Fruit fly (Drosophila melanogaster) whole organism, embryonic: Measurements from ENCODE around the gene Hydr2.

Source experiments
- BtbVII ChIP-seq: fragments of 200-800 bp; sonication (Bioruptor generic); optimal IDR thresholded peaks from 3 replicates; lab custom pipeline; 2017; ENCODE audit warnings: missing biosample characterization, mild to moderate bottlenecking, missing genetic modification characterization
- CG10267 ChIP-seq: fragments of 200-800 bp; sonication (Bioruptor generic); optimal IDR thresholded peaks from 2 replicates; lab custom pipeline; 2018; ENCODE audit warnings: missing biosample characterization, mild to moderate bottlenecking, missing genetic modification characterization, moderate library complexity
- CG10274 ChIP-seq: fragments of 200-800 bp; sonication (Bioruptor generic); optimal IDR thresholded peaks from 3 replicates; lab custom pipeline; 2017; ENCODE audit warnings: missing biosample characterization, mild to moderate bottlenecking, missing genetic modification characterization
- CG12071 ChIP-seq: fragments of 200-800 bp; sonication (Bioruptor generic); optimal IDR thresholded peaks from 3 replicates; lab custom pipeline; 2018; ENCODE audit warnings: missing biosample characterization, mild to moderate bottlenecking, missing genetic modification characterization
- CG15269 ChIP-seq: fragments of 200-800 bp; sonication (Bioruptor generic); optimal IDR thresholded peaks from 2 replicates; lab custom pipeline; 2018; ENCODE audit warnings: missing biosample characterization, mild to moderate bottlenecking, missing genetic modification characterization, moderate library complexity
- CG15696 ChIP-seq: fragments of 200-800 bp; sonication (Bioruptor generic); optimal IDR thresholded peaks from 2 replicates; lab custom pipeline; 2019; ENCODE audit warnings: missing biosample characterization, mild to moderate bottlenecking, missing genetic modification characterization, moderate library complexity
- CG16815 ChIP-seq: fragments of 200-800 bp; sonication (Bioruptor generic); optimal IDR thresholded peaks from 3 replicates; lab custom pipeline; 2017; ENCODE audit warnings: missing biosample characterization, mild to moderate bottlenecking, missing genetic modification characterization
- CG2712 ChIP-seq: fragments of 200-800 bp; optimal IDR thresholded peaks from 3 replicates; lab custom pipeline; 2019; ENCODE audit warnings: missing biosample characterization, mild to moderate bottlenecking, missing genetic modification characterization, moderate library complexity
- CG2889 ChIP-seq: fragments of 200-800 bp; sonication (Bioruptor generic); IDR thresholded peaks from 3 replicates; pipeline ENCODE4 v1.3.6; 2022; ENCODE audit warnings: missing biosample characterization, missing genetic modification characterization
- CG32532 ChIP-seq: fragments of 200-800 bp; sonication (Bioruptor generic); IDR thresholded peaks from 2 replicates; pipeline ENCODE4 v1.3.6; 2022; ENCODE audit warnings: missing biosample characterization, missing genetic modification characterization
- CG32767 ChIP-seq: fragments of 200-800 bp; sonication (Bioruptor generic); IDR thresholded peaks from 2 replicates; pipeline ENCODE4 v1.3.6; 2022; ENCODE audit warnings: missing biosample characterization, missing genetic modification characterization
- CG3847 ChIP-seq: fragments of 200-800 bp; sonication (Bioruptor generic); IDR thresholded peaks from 2 replicates; pipeline ENCODE4 v1.3.6; 2022; ENCODE audit warnings: missing biosample characterization, missing genetic modification characterization
- CG4328 ChIP-seq: fragments of 200-800 bp; sonication (Bioruptor generic); optimal IDR thresholded peaks from 3 replicates; lab custom pipeline; 2017; ENCODE audit warnings: missing biosample characterization, missing genetic modification reagents, missing genetic modification characterization
- CG4424 ChIP-seq: fragments of 200-800 bp; sonication (Bioruptor generic); optimal IDR thresholded peaks from 3 replicates; lab custom pipeline; 2016; ENCODE audit warnings: missing biosample characterization, missing genetic modification characterization
- CG6254 ChIP-seq: fragments of 200-800 bp; sonication (Bioruptor generic); optimal IDR thresholded peaks from 3 replicates; lab custom pipeline; 2017; ENCODE audit warnings: mild to moderate bottlenecking, missing biosample characterization, missing genetic modification reagents, missing genetic modification characterization
- CG7357 ChIP-seq: fragments of 200-800 bp; sonication (Bioruptor generic); IDR thresholded peaks from 3 replicates; pipeline ENCODE4 v1.3.6; 2022; ENCODE audit warnings: missing biosample characterization, missing genetic modification characterization
- CG7928 ChIP-seq: fragments of 200-800 bp; sonication (Bioruptor generic); optimal IDR thresholded peaks from 2 replicates; lab custom pipeline; 2017; ENCODE audit warnings: missing biosample characterization, mild to moderate bottlenecking, missing genetic modification characterization
- CG8944 ChIP-seq: fragments of 200-800 bp; sonication (Bioruptor generic); optimal IDR thresholded peaks from 3 replicates; lab custom pipeline; 2016; ENCODE audit warnings: missing biosample characterization, missing genetic modification characterization
- CHES-1-like ChIP-seq: fragments of 200-800 bp; sonication (Bioruptor generic); optimal IDR thresholded peaks from 2 replicates; lab custom pipeline; 2016; ENCODE audit warnings: missing biosample characterization, missing genetic modification characterization
- Chrac-16 ChIP-seq: fragments of 200-800 bp; sonication (Bioruptor generic); optimal IDR thresholded peaks from 3 replicates; lab custom pipeline; 2016; ENCODE audit warnings: missing biosample characterization, missing genetic modification characterization
- CkIIα-i1 ChIP-seq: fragments of 200-800 bp; sonication (Bioruptor generic); IDR thresholded peaks from 2 replicates; pipeline ENCODE4 v1.3.6; 2022; ENCODE audit warnings: missing biosample characterization, missing genetic modification characterization
- CrebB ChIP-seq: fragments of 200-800 bp; sonication (Bioruptor generic); optimal IDR thresholded peaks from 3 replicates; lab custom pipeline; 2018; ENCODE audit warnings: missing biosample characterization, mild to moderate bottlenecking, missing genetic modification characterization
- D19B ChIP-seq: fragments of 200-800 bp; sonication (Bioruptor generic); optimal IDR thresholded peaks from 2 replicates; lab custom pipeline; 2017; ENCODE audit warnings: missing biosample characterization, mild to moderate bottlenecking, missing genetic modification characterization
- Dip3 ChIP-seq: fragments of 200-800 bp; sonication (Bioruptor generic); optimal IDR thresholded peaks from 3 replicates; lab custom pipeline; 2016; ENCODE audit warnings: missing biosample characterization, missing genetic modification characterization
- Dref ChIP-seq: fragments of 200-800 bp; sonication (Bioruptor generic); IDR thresholded peaks from 2 replicates; pipeline ENCODE4 v1.3.6; 2022; ENCODE audit warnings: missing biosample characterization, missing genetic modification characterization
- Lpt ChIP-seq: fragments of >200 bp; optimal IDR thresholded peaks from 2 replicates; lab custom pipeline; 2018; ENCODE audit warnings: missing biosample characterization, missing genetic modification characterization
- Mad ChIP-seq: fragments of 200-800 bp; sonication (Bioruptor generic); optimal IDR thresholded peaks from 2 replicates; lab custom pipeline; 2016; ENCODE audit warnings: missing biosample characterization, missing genetic modification characterization
- NFAT ChIP-seq: fragments of 200-800 bp; sonication (Bioruptor generic); IDR thresholded peaks from 2 replicates; pipeline ENCODE4 v1.3.6; 2022; ENCODE audit warnings: missing biosample characterization, missing genetic modification characterization
- Neu2 ChIP-seq: fragments of 200-800 bp; sonication (Bioruptor generic); optimal IDR thresholded peaks from 3 replicates; lab custom pipeline; 2016; ENCODE audit warnings: missing biosample characterization, missing genetic modification characterization, borderline replicate concordance
- Nf-YC ChIP-seq: fragments of 200-800 bp; optimal IDR thresholded peaks from 3 replicates; lab custom pipeline; 2019; ENCODE audit warnings: missing biosample characterization, mild to moderate bottlenecking, missing genetic modification characterization, moderate library complexity
- Poxn ChIP-seq: fragments of 200-800 bp; sonication (Bioruptor generic); IDR thresholded peaks from 2 replicates; pipeline ENCODE4 v1.3.6; 2022; ENCODE audit warnings: missing biosample characterization, missing genetic modification characterization
- Sin3A ChIP-seq: fragments of >200 bp; optimal IDR thresholded peaks from 2 replicates; lab custom pipeline; 2018
- Usf ChIP-seq: fragments of 200-800 bp; sonication (Bioruptor generic); optimal IDR thresholded peaks from 2 replicates; lab custom pipeline; 2017; ENCODE audit warnings: missing genotype, missing biosample characterization, missing genetic modification characterization
- az2 ChIP-seq: fragments of 200-800 bp; sonication (Bioruptor generic); optimal IDR thresholded peaks from 3 replicates; lab custom pipeline; 2016; ENCODE audit warnings: missing biosample characterization, missing genetic modification characterization
- br ChIP-seq: fragments of >200 bp; optimal IDR thresholded peaks from 2 replicates; lab custom pipeline; 2017
- btn ChIP-seq: fragments of 200-800 bp; sonication (Bioruptor generic); optimal IDR thresholded peaks from 2 replicates; lab custom pipeline; 2016; ENCODE audit warnings: missing biosample characterization, missing genetic modification characterization
- caup ChIP-seq: fragments of 200-800 bp; sonication (Bioruptor generic); optimal IDR thresholded peaks from 3 replicates; lab custom pipeline; 2017; ENCODE audit warnings: missing biosample characterization, mild to moderate bottlenecking, missing genetic modification characterization, moderate library complexity; ENCODE audit not compliant: severe bottlenecking
- ci ChIP-seq: fragments of 200-800 bp; sonication (Bioruptor generic); IDR thresholded peaks from 3 replicates; pipeline ENCODE4 v1.3.6; 2022; ENCODE audit warnings: missing biosample characterization, missing genetic modification characterization
- fd102C ChIP-seq: fragments of 200-800 bp; sonication (Bioruptor generic); optimal IDR thresholded peaks from 2 replicates; lab custom pipeline; 2018; ENCODE audit warnings: missing biosample characterization, mild to moderate bottlenecking, missing genetic modification characterization, moderate library complexity
- ftz-f1 ChIP-seq: fragments of 200-800 bp; sonication (Bioruptor generic); optimal IDR thresholded peaks from 2 replicates; lab custom pipeline; 2016; ENCODE audit warnings: missing biosample characterization, missing genetic modification characterization
- fu2 ChIP-seq: fragments of 200-800 bp; sonication (Bioruptor generic); optimal IDR thresholded peaks from 2 replicates; lab custom pipeline; 2016; ENCODE audit warnings: missing biosample characterization, missing genetic modification characterization
- gcm ChIP-seq: fragments of 200-800 bp; sonication (Bioruptor generic); optimal IDR thresholded peaks from 2 replicates; lab custom pipeline; 2019; ENCODE audit warnings: missing biosample characterization, mild to moderate bottlenecking, missing genetic modification characterization, moderate library complexity
- gt ChIP-seq: fragments of 200-800 bp; sonication (Bioruptor generic); IDR thresholded peaks from 2 replicates; pipeline ENCODE4 v1.3.6; 2022; ENCODE audit warnings: missing biosample characterization, missing genetic modification characterization
- hbn ChIP-seq: fragments of 200-800 bp; sonication (Bioruptor generic); IDR thresholded peaks from 2 replicates; pipeline ENCODE4 v1.3.6; 2022; ENCODE audit warnings: missing biosample characterization, missing genetic modification characterization; ENCODE audit not compliant: partially characterized antibody
- hth ChIP-seq: fragments of >200 bp; optimal IDR thresholded peaks from 2 replicates; lab custom pipeline; 2017; ENCODE audit warnings: inconsistent platforms
- jigr1 ChIP-seq: fragments of 200-800 bp; sonication (Bioruptor generic); IDR thresholded peaks from 3 replicates; pipeline ENCODE4 v1.3.6; 2022; ENCODE audit warnings: missing biosample characterization, missing genetic modification characterization
- ken ChIP-seq: fragments of 200-800 bp; sonication (Bioruptor generic); IDR thresholded peaks from 3 replicates; pipeline ENCODE4 v1.3.6; 2022; ENCODE audit warnings: missing biosample characterization, missing genetic modification characterization
- pan ChIP-seq, 4 experiments: fragments of >200 bp in 3 of 4; fragments of 200-800 bp in 1 of 4; sonication (Bioruptor generic) in 1 of 4; optimal IDR thresholded peaks in 3 of 4; IDR thresholded peaks in 1 of 4; 2 replicates each; pipeline versions ENCODE4 v1.3.6 to Lab custom; 2017 to 2022; ENCODE audit warnings: missing biosample characterization in 2 of 4, missing genetic modification characterization in 2 of 4, mixed read lengths in 1 of 4
- pho ChIP-seq: fragments of 200-800 bp; sonication (Bioruptor generic); optimal IDR thresholded peaks from 2 replicates; lab custom pipeline; 2016; ENCODE audit warnings: missing biosample characterization, missing genetic modification characterization
- pnt ChIP-seq: fragments of 200-800 bp; sonication (Bioruptor generic); optimal IDR thresholded peaks from 3 replicates; lab custom pipeline; 2016; ENCODE audit warnings: missing biosample characterization, missing genetic modification characterization

The Hydr2 gene

dm6 chr2L:3152696-3153613 is 10.5 kb upstream of the Hydr2 start (continued):
- TF ChIP-seq pho, result peak; percentile 71
- TF ChIP-seq CG8944, result peak; percentile 97
- TF ChIP-seq Usf (GFP tag; lab: Kevin White, UChicago), result peak; percentile 66
- TF ChIP-seq Lpt (GFP tag; lab: Kevin White, UChicago), result no peak
- TF ChIP-seq ci (GFP tag; lab: Robert Waterston, UW), result peak; percentile 98
- TF ChIP-seq ken (GFP tag; lab: Robert Waterston, UW), result peak; percentile 97
- peak; percentile 95 for TF ChIP-seq CG4424 (GFP tag; lab: Kevin White, UChicago)
- TF ChIP-seq CG4328 (GFP tag; lab: Kevin White, UChicago), result peak; percentile 77
- TF ChIP-seq CG7928 (GFP tag; lab: Kevin White, UChicago), result peak; percentile 28
- peak; percentile 66 for TF ChIP-seq CG10274 (GFP tag; lab: Kevin White, UChicago)
- peak; percentile 74 for TF ChIP-seq CG2889 (GFP tag; lab: Robert Waterston, UW)
- peak; percentile 79 for TF ChIP-seq caup (GFP tag; lab: Kevin White, UChicago)
- TF ChIP-seq CG3847, result peak; percentile 82
- peak; percentile 67 for TF ChIP-seq Nf-YC
- peak; percentile 79 for TF ChIP-seq NFAT (GFP tag; lab: Robert Waterston, UW)
- peak; percentile 95 for TF ChIP-seq az2
- peak; percentile 88 for TF ChIP-seq CG10267 (tag; lab: Kevin White, UChicago)
- peak; percentile 90 for TF ChIP-seq gcm
- TF ChIP-seq CG15696, result peak; percentile 88
- peak; percentile 97 for TF ChIP-seq pnt
- no peak for TF ChIP-seq Sin3A (lab: Kevin White, UChicago)
- TF ChIP-seq jigr1 (GFP tag; lab: Robert Waterston, UW), result peak; percentile 92
- TF ChIP-seq CG15269, result peak; percentile 90
- TF ChIP-seq CHES-1-like (GFP tag; lab: Kevin White, UChicago), result peak; percentile 93
- TF ChIP-seq fu2 (GFP tag; lab: Kevin White, UChicago), result peak; percentile 71
- peak; percentile 86 for TF ChIP-seq CG16815 (GFP tag; lab: Kevin White, UChicago)
- peak; percentile 76 for TF ChIP-seq Dip3 (GFP tag; lab: Kevin White, UChicago)
- TF ChIP-seq br (lab: Kevin White, UChicago), result no peak
- TF ChIP-seq BtbVII (GFP tag; lab: Kevin White, UChicago), result peak; percentile 64
- peak; percentile 97 for TF ChIP-seq CG2712 (tag; lab: Kevin White, UChicago)
- peak; percentile 34 for TF ChIP-seq ftz-f1 (GFP tag; lab: Kevin White, UChicago)
- TF ChIP-seq CG12071 (GFP tag; lab: Kevin White, UChicago), result peak; percentile 93
- TF ChIP-seq Poxn (GFP tag; lab: Robert Waterston, UW), result no peak
- peak; percentile 98 for TF ChIP-seq Mad (GFP tag; lab: Kevin White, UChicago)
- TF ChIP-seq gt, result peak; percentile 92
- peak; percentile 10 for TF ChIP-seq Neu2 (GFP tag; lab: Kevin White, UChicago)
- TF ChIP-seq hbn, result no peak
- TF ChIP-seq CkIIα-i1 (GFP tag; lab: Robert Waterston, UW), result peak; percentile 58
- TF ChIP-seq fd102C (GFP tag; lab: Kevin White, UChicago), result peak; percentile 41
- TF ChIP-seq hth, result no peak
- TF ChIP-seq pan (optimal IDR thresholded peaks at IDR 0.05; lab: Kevin White, UChicago), result no peak
- peak in 1 of 2 experiments; percentile 92 for TF ChIP-seq pan (GFP tag; optimal IDR thresholded peaks at IDR 0.05 in 1 of 2, IDR thresholded peaks at IDR 0.05 in 1 of 2)
- TF ChIP-seq Dref (GFP tag; lab: Robert Waterston, UW), result no peak
- peak; percentile 91 for TF ChIP-seq Chrac-16 (GFP tag; lab: Kevin White, UChicago)
- peak; percentile 85 for TF ChIP-seq CG7357
- peak; percentile 89 for TF ChIP-seq CG32767 (GFP tag; lab: Robert Waterston, UW)
- peak; percentile 96 for TF ChIP-seq btn (GFP tag; lab: Kevin White, UChicago)
- peak; percentile 84 for TF ChIP-seq CG32532 (GFP tag; lab: Robert Waterston, UW)
- TF ChIP-seq D19B (GFP tag; lab: Kevin White, UChicago), result peak; percentile 12
- TF ChIP-seq CrebB (tag; lab: Kevin White, UChicago), result peak; percentile 88
- peak; percentile 93 for TF ChIP-seq CG6254 (GFP tag; lab: Kevin White, UChicago)
